Fruit fly (Drosophila melanogaster) whole organism, embryonic: ENCODE data around the gene sdt.

Source experiments
- Blimp-1 ChIP-seq: fragments of 200-800 bp; sonication (Bioruptor generic); optimal IDR thresholded peaks from 3 replicates; lab custom pipeline; 2018; ENCODE audit warnings: missing biosample characterization, missing genetic modification characterization, mild to moderate bottlenecking, moderate library complexity, missing genetic modification reagents
- CG10274 ChIP-seq: fragments of 200-800 bp; sonication (Bioruptor generic); optimal IDR thresholded peaks from 3 replicates; lab custom pipeline; 2017; ENCODE audit warnings: missing biosample characterization, mild to moderate bottlenecking, missing genetic modification characterization
- CG10543 ChIP-seq: fragments of 200-800 bp; sonication (Bioruptor generic); optimal IDR thresholded peaks from 3 replicates; lab custom pipeline; 2017; ENCODE audit warnings: missing biosample characterization, mild to moderate bottlenecking, missing genetic modification characterization, moderate library complexity
- CG10565 ChIP-seq: fragments of 200-800 bp; sonication (Bioruptor generic); optimal IDR thresholded peaks from 3 replicates; lab custom pipeline; 2016; ENCODE audit warnings: missing biosample characterization, mild to moderate bottlenecking, missing genetic modification characterization
- CG11247 ChIP-seq: fragments of 200-800 bp; sonication (Bioruptor generic); IDR thresholded peaks from 2 replicates; pipeline ENCODE4 v1.3.6; 2022; ENCODE audit warnings: missing biosample characterization, missing genetic modification characterization
- CG12391 ChIP-seq: fragments of 200-800 bp; sonication (Bioruptor generic); optimal IDR thresholded peaks from 3 replicates; lab custom pipeline; 2018; ENCODE audit warnings: missing biosample characterization, mild to moderate bottlenecking, missing genetic modification characterization, moderate library complexity
- CG14710 ChIP-seq: fragments of 200-800 bp; sonication (Bioruptor generic); optimal IDR thresholded peaks from 3 replicates; lab custom pipeline; 2019; ENCODE audit warnings: missing biosample characterization, mild to moderate bottlenecking, missing genetic modification characterization, moderate library complexity
- CG2199 ChIP-seq: fragments of 200-800 bp; sonication (Bioruptor generic); IDR thresholded peaks from 3 replicates; pipeline ENCODE4 v1.3.6; 2022; ENCODE audit warnings: missing biosample characterization, missing genetic modification characterization
- CG2202 ChIP-seq: fragments of 200-800 bp; sonication (Bioruptor generic); optimal IDR thresholded peaks from 2 replicates; lab custom pipeline; 2018; ENCODE audit warnings: missing biosample characterization, mild to moderate bottlenecking, missing genetic modification characterization
- CG2889 ChIP-seq: fragments of 200-800 bp; sonication (Bioruptor generic); IDR thresholded peaks from 3 replicates; pipeline ENCODE4 v1.3.6; 2022; ENCODE audit warnings: missing biosample characterization, missing genetic modification characterization
- CG31388 ChIP-seq: fragments of 200-800 bp; sonication (Bioruptor generic); optimal IDR thresholded peaks from 2 replicates; lab custom pipeline; 2016; ENCODE audit warnings: missing biosample characterization, missing genetic modification characterization
- CG3281 ChIP-seq: fragments of 200-800 bp; sonication (Bioruptor generic); optimal IDR thresholded peaks from 3 replicates; lab custom pipeline; 2017; ENCODE audit warnings: missing biosample characterization, mild to moderate bottlenecking, missing genetic modification characterization
- CG9932 ChIP-seq: fragments of 200-800 bp; sonication (Bioruptor generic); IDR thresholded peaks from 2 replicates; pipeline ENCODE4 v1.3.6; 2022; ENCODE audit warnings: missing biosample characterization, missing genetic modification characterization
- CoRest ChIP-seq: fragments of 200-800 bp; sonication (Bioruptor generic); optimal IDR thresholded peaks from 3 replicates; lab custom pipeline; 2018; ENCODE audit warnings: missing biosample characterization, mild to moderate bottlenecking, missing genetic modification characterization, moderate library complexity
- D19B ChIP-seq: fragments of 200-800 bp; sonication (Bioruptor generic); optimal IDR thresholded peaks from 2 replicates; lab custom pipeline; 2017; ENCODE audit warnings: missing biosample characterization, mild to moderate bottlenecking, missing genetic modification characterization
- ERR ChIP-seq: fragments of 200-800 bp; sonication (Bioruptor generic); optimal IDR thresholded peaks from 2 replicates; lab custom pipeline; 2016; ENCODE audit warnings: missing biosample characterization, missing genetic modification characterization
- Fer3 ChIP-seq: fragments of 200-800 bp; sonication (Bioruptor generic); optimal IDR thresholded peaks from 2 replicates; lab custom pipeline; 2018; ENCODE audit warnings: missing biosample characterization, mild to moderate bottlenecking, missing genetic modification characterization, moderate library complexity
- Gug ChIP-seq: fragments of 200-800 bp; sonication (Bioruptor generic); IDR thresholded peaks from 4 replicates; pipeline ENCODE4 v1.3.6; 2022; ENCODE audit warnings: missing biosample characterization, missing genetic modification characterization
- HLH4C ChIP-seq: fragments of 200-800 bp; sonication (Bioruptor generic); IDR thresholded peaks from 3 replicates; pipeline ENCODE4 v1.3.6; 2022; ENCODE audit warnings: missing biosample characterization, missing genetic modification characterization; ENCODE audit not compliant: partially characterized antibody
- Jarid2 ChIP-seq: fragments of 200-800 bp; sonication (Bioruptor generic); optimal IDR thresholded peaks from 3 replicates; lab custom pipeline; 2017; ENCODE audit warnings: mild to moderate bottlenecking, missing biosample characterization, missing genetic modification reagents, missing genetic modification characterization
- NC2β ChIP-seq: fragments of 200-800 bp; sonication (Bioruptor generic); optimal IDR thresholded peaks from 2 replicates; lab custom pipeline; 2016; ENCODE audit warnings: missing biosample characterization, missing genetic modification characterization
- Nf-YA ChIP-seq: fragments of 200-800 bp; sonication (Bioruptor generic); IDR thresholded peaks from 2 replicates; pipeline ENCODE4 v1.3.6; 2022; ENCODE audit warnings: missing biosample characterization, missing genetic modification characterization
- Poxn ChIP-seq: fragments of 200-800 bp; sonication (Bioruptor generic); IDR thresholded peaks from 2 replicates; pipeline ENCODE4 v1.3.6; 2022; ENCODE audit warnings: missing biosample characterization, missing genetic modification characterization
- Ssrp ChIP-seq: fragments of 200-800 bp; sonication (Bioruptor generic); optimal IDR thresholded peaks from 2 replicates; lab custom pipeline; 2018; ENCODE audit warnings: missing biosample characterization, mild to moderate bottlenecking, missing genetic modification characterization, moderate library complexity
- Xrp1 ChIP-seq: fragments of 200-800 bp; sonication (Bioruptor generic); IDR thresholded peaks from 2 replicates; pipeline ENCODE4 v1.3.6; 2022; ENCODE audit warnings: missing biosample characterization, missing genetic modification characterization
- YL-1 ChIP-seq: fragments of 200-800 bp; sonication (Bioruptor generic); optimal IDR thresholded peaks from 3 replicates; lab custom pipeline; 2017; ENCODE audit warnings: missing biosample characterization, mild to moderate bottlenecking, missing genetic modification characterization
- aop ChIP-seq: fragments of 200-800 bp; sonication (Bioruptor generic); IDR thresholded peaks from 2 replicates; pipeline ENCODE4 v1.3.6; 2022; ENCODE audit warnings: missing biosample characterization, missing genetic modification characterization
- ara ChIP-seq: fragments of 200-800 bp; sonication (Bioruptor generic); IDR thresholded peaks from 2 replicates; pipeline ENCODE4 v1.3.6; 2022; ENCODE audit warnings: missing biosample characterization, missing genetic modification characterization
- ato ChIP-seq: fragments of 200-800 bp; sonication (Bioruptor generic); IDR thresholded peaks from 2 replicates; pipeline ENCODE4 v1.3.6; 2022; ENCODE audit warnings: missing biosample characterization, missing genetic modification characterization; ENCODE audit not compliant: partially characterized antibody
- cad ChIP-seq: fragments of >200 bp; optimal IDR thresholded peaks from 2 replicates; lab custom pipeline; 2017; ENCODE audit warnings: missing biosample characterization, missing genetic modification characterization
- dimm ChIP-seq: fragments of 200-800 bp; sonication (Bioruptor generic); IDR thresholded peaks from 2 replicates; pipeline ENCODE4 v1.3.6; 2022; ENCODE audit warnings: missing biosample characterization, missing genetic modification characterization
- dmrt11E ChIP-seq: fragments of 200-800 bp; sonication (Bioruptor generic); optimal IDR thresholded peaks from 3 replicates; lab custom pipeline; 2018; ENCODE audit warnings: missing biosample characterization, mild to moderate bottlenecking, missing genetic modification characterization, moderate library complexity
- exex ChIP-seq: fragments of 200-800 bp; sonication (Bioruptor generic); optimal IDR thresholded peaks from 4 replicates; lab custom pipeline; 2018; ENCODE audit warnings: missing biosample characterization, mild to moderate bottlenecking, missing genetic modification characterization, moderate library complexity
- fd102C ChIP-seq: fragments of 200-800 bp; sonication (Bioruptor generic); optimal IDR thresholded peaks from 2 replicates; lab custom pipeline; 2018; ENCODE audit warnings: missing biosample characterization, mild to moderate bottlenecking, missing genetic modification characterization, moderate library complexity
- fd96Cb ChIP-seq: fragments of 200-800 bp; sonication (Bioruptor generic); optimal IDR thresholded peaks from 2 replicates; lab custom pipeline; 2018; ENCODE audit warnings: missing biosample characterization, mild to moderate bottlenecking, missing genetic modification characterization, moderate library complexity
- gce ChIP-seq: fragments of 200-800 bp; sonication (Bioruptor generic); IDR thresholded peaks from 3 replicates; pipeline ENCODE4 v1.3.6; 2022; ENCODE audit warnings: missing biosample characterization, missing genetic modification characterization
- gem ChIP-seq: fragments of 200-800 bp; sonication (Bioruptor generic); optimal IDR thresholded peaks from 2 replicates; lab custom pipeline; 2019; ENCODE audit warnings: missing biosample characterization, mild to moderate bottlenecking, missing genetic modification characterization, moderate library complexity
- gt ChIP-seq: fragments of 200-800 bp; sonication (Bioruptor generic); IDR thresholded peaks from 2 replicates; pipeline ENCODE4 v1.3.6; 2022; ENCODE audit warnings: missing biosample characterization, missing genetic modification characterization
- insv ChIP-seq, 2 experiments: fragments of 200-800 bp; sonication (Bioruptor generic); optimal IDR thresholded peaks; 3 replicates each; lab custom pipeline; 2016 to 2018; ENCODE audit warnings: missing biosample characterization in 2 of 2, missing genetic modification characterization in 2 of 2
- lbe ChIP-seq: fragments of 200-800 bp; sonication (Bioruptor generic); optimal IDR thresholded peaks from 2 replicates; lab custom pipeline; 2016; ENCODE audit warnings: missing biosample characterization, mild to moderate bottlenecking, missing genetic modification characterization
- maf-S ChIP-seq: fragments of 200-800 bp; sonication (Bioruptor generic); optimal IDR thresholded peaks from 2 replicates; lab custom pipeline; 2016; ENCODE audit warnings: missing biosample characterization, missing genetic modification characterization
- nerfin-2 ChIP-seq: fragments of 200-800 bp; sonication (Bioruptor generic); IDR thresholded peaks from 2 replicates; pipeline ENCODE4 v1.3.6; 2022; ENCODE audit warnings: missing biosample characterization, missing genetic modification characterization; ENCODE audit not compliant: partially characterized antibody
- phol ChIP-seq: fragments of 200-800 bp; sonication (Bioruptor generic); optimal IDR thresholded peaks from 3 replicates; lab custom pipeline; 2018; ENCODE audit warnings: missing biosample characterization, mild to moderate bottlenecking, missing genetic modification characterization, moderate library complexity
- stwl ChIP-seq: fragments of 200-800 bp; sonication (Bioruptor generic); optimal IDR thresholded peaks from 3 replicates; lab custom pipeline; 2018; ENCODE audit warnings: missing biosample characterization, mild to moderate bottlenecking, missing genetic modification characterization, moderate library complexity
- trh ChIP-seq: fragments of 200-800 bp; sonication (Bioruptor generic); optimal IDR thresholded peaks from 2 replicates; lab custom pipeline; 2016; ENCODE audit warnings: missing biosample characterization, missing genetic modification characterization
- twi ChIP-seq: fragments of 200-800 bp; optimal IDR thresholded peaks from 2 replicates; lab custom pipeline; 2019; ENCODE audit warnings: missing biosample characterization, mild to moderate bottlenecking, missing genetic modification characterization, moderate library complexity
- unpg ChIP-seq: fragments of 200-800 bp; sonication (Bioruptor generic); optimal IDR thresholded peaks from 3 replicates; lab custom pipeline; 2018; ENCODE audit warnings: missing biosample characterization, mild to moderate bottlenecking, missing genetic modification characterization, moderate library complexity
- vfl ChIP-seq: fragments of 200-800 bp; sonication (Bioruptor generic); optimal IDR thresholded peaks from 2 replicates; lab custom pipeline; 2016; ENCODE audit warnings: missing biosample characterization, missing genetic modification characterization
- wdn ChIP-seq: fragments of 200-800 bp; sonication (Bioruptor generic); IDR thresholded peaks from 2 replicates; pipeline ENCODE4 v1.3.6; 2022; ENCODE audit warnings: missing biosample characterization, missing genetic modification characterization

The sdt gene

dm6 chrX:8229918-8230699 is 51.8 kb downstream of the sdt start (continued):
- TF ChIP-seq nerfin-2 (no peak), fd96Cb (tag; lab: Kevin White, UChicago) (no peak), aop (GFP tag; lab: Robert Waterston, UW) (no peak), CG2889 (GFP tag; lab: Robert Waterston, UW) (no peak), fd102C (GFP tag; lab: Kevin White, UChicago) (peak; percentile 58), exex (peak; percentile 92), Blimp-1 (GFP tag; lab: Kevin White, UChicago) (peak; percentile 54), CG2202 (tag; lab: Kevin White, UChicago) (peak; percentile 78), gce (GFP tag; lab: Robert Waterston, UW) (0 out of 3 replicates have a peak, but pooled peaks have one; percentile 17), CG10565 (no peak), CG2199 (GFP tag; lab: Robert Waterston, UW) (no peak), unpg (GFP tag; lab: Kevin White, UChicago) (peak; percentile 55), ato (GFP tag; lab: Robert Waterston, UW) (no peak), CG10543 (peak; percentile 49), CG14710 (tag; lab: Kevin White, UChicago) (peak; percentile 44), Poxn (GFP tag; lab: Robert Waterston, UW) (no peak), YL-1 (GFP tag; lab: Kevin White, UChicago) (no peak), CG31388 (GFP tag; lab: Kevin White, UChicago) (no peak), D19B (peak; percentile 8), wdn (GFP tag; lab: Robert Waterston, UW) (no peak), Nf-YA (GFP tag; lab: Robert Waterston, UW) (peak; percentile 38; the same call in 1 of the 2 replicates), cad (GFP tag; lab: Kevin White, UChicago) (no peak), CoRest (tag; lab: Kevin White, UChicago) (peak; percentile 28), gt (GFP tag; lab: Robert Waterston, UW) (no peak), insv (GFP tag; optimal IDR thresholded peaks at IDR 0.05; lab: Kevin White, UChicago) (peak in 1 of 2 experiments; percentile 12), maf-S (GFP tag; lab: Kevin White, UChicago) (peak; percentile 4), CG3281 (GFP tag; lab: Kevin White, UChicago) (peak; percentile 46), trh (no peak), stwl (tag; lab: Kevin White, UChicago) (peak; percentile 65), lbe (GFP tag; lab: Kevin White, UChicago) (peak; percentile 10), dimm (GFP tag; lab: Robert Waterston, UW) (no peak), dmrt11E (tag; lab: Kevin White, UChicago) (peak; percentile 51), gem (tag; lab: Kevin White, UChicago) (peak; percentile 55), CG12391 (tag; lab: Kevin White, UChicago) (peak; percentile 16), twi (tag; lab: Kevin White, UChicago) (no peak), Gug (GFP tag; lab: Robert Waterston, UW) (no peak), CG11247 (GFP tag; lab: Robert Waterston, UW) (no peak), vfl (GFP tag; lab: Kevin White, UChicago) (no peak), ara (0 out of 2 replicates have a peak, but pooled peaks have one; percentile 42), Ssrp (tag; lab: Kevin White, UChicago) (no peak), Jarid2 (peak; percentile 32), NC2β (GFP tag; lab: Kevin White, UChicago) (peak; percentile 18), CG10274 (peak; percentile 0), HLH4C (GFP tag; lab: Robert Waterston, UW) (no peak), Fer3 (peak; percentile 50), CG9932 (GFP tag; lab: Robert Waterston, UW) (no peak), phol (tag; lab: Kevin White, UChicago) (no peak), ERR (GFP tag; lab: Kevin White, UChicago) (no peak), Xrp1 (peak; percentile 71)
